Worm (Caenorhabditis elegans): ENCODE data around the gene tpan-1.

- TF ChIP-seq efl-3 (GFP tag; optimal IDR thresholded peaks at IDR 0.05) (no peak), lin-13 (GFP tag; optimal IDR thresholded peaks at IDR 0.05) (no peak), hpl-2 (GFP tag; optimal IDR thresholded peaks at IDR 0.05) (no peak), pqm-1 (tag; optimal IDR thresholded peaks at IDR 0.05) (no peak), lir-3 (tag; optimal IDR thresholded peaks at IDR 0.05; ENCODE audit: poor library complexity) (no peak), F16B12.6 (tag; optimal IDR thresholded peaks at IDR 0.05) (no peak), ama-1 (optimal IDR thresholded peaks at IDR 0.05) (no peak), zag-1 (tag; optimal IDR thresholded peaks at IDR 0.05) (no peak), aly-2 (tag; optimal IDR thresholded peaks at IDR 0.05) (no peak), nhr-90 (tag; optimal IDR thresholded peaks at IDR 0.05; ENCODE audit: poor library complexity) (no peak)
Measured at ce11 chrV:20761758-20762157, 27.5 kb upstream of the tpan-1 start.

All from whole organism, L1 larva.